Fruit fly (Drosophila melanogaster) whole organism, embryonic: Measurements from ENCODE around the gene CG16852.

Source experiments
- Adf1 ChIP-seq: fragments of 200-800 bp; sonication (Bioruptor generic); IDR thresholded peaks from 2 replicates; pipeline ENCODE4 v1.3.6; 2022; ENCODE audit warnings: missing biosample characterization, missing genetic modification characterization
- Bdp1 ChIP-seq: fragments of 200-800 bp; sonication (Bioruptor generic); optimal IDR thresholded peaks from 3 replicates; lab custom pipeline; 2016; ENCODE audit warnings: missing biosample characterization, missing genetic modification characterization
- Blimp-1 ChIP-seq: fragments of 200-800 bp; sonication (Bioruptor generic); optimal IDR thresholded peaks from 3 replicates; lab custom pipeline; 2018; ENCODE audit warnings: missing biosample characterization, missing genetic modification characterization, mild to moderate bottlenecking, moderate library complexity, missing genetic modification reagents
- CG10979 ChIP-seq: fragments of 200-800 bp; sonication (Bioruptor generic); optimal IDR thresholded peaks from 2 replicates; lab custom pipeline; 2018; ENCODE audit warnings: missing biosample characterization, mild to moderate bottlenecking, missing genetic modification characterization, moderate library complexity
- CG12155 ChIP-seq: fragments of 200-800 bp; sonication (Bioruptor generic); optimal IDR thresholded peaks from 3 replicates; lab custom pipeline; 2016; ENCODE audit warnings: missing biosample characterization, missing genetic modification characterization
- CG1233 ChIP-seq: fragments of 200-800 bp; sonication (Bioruptor generic); optimal IDR thresholded peaks from 4 replicates; lab custom pipeline; 2018; ENCODE audit warnings: missing biosample characterization, mild to moderate bottlenecking, missing genetic modification characterization
- CG12744 ChIP-seq: fragments of 200-800 bp; sonication (Bioruptor generic); optimal IDR thresholded peaks from 2 replicates; lab custom pipeline; 2016; ENCODE audit warnings: missing biosample characterization, missing genetic modification characterization
- CG15011 ChIP-seq: fragments of 200-800 bp; sonication (Bioruptor generic); optimal IDR thresholded peaks from 3 replicates; lab custom pipeline; 2018; ENCODE audit warnings: missing biosample characterization, mild to moderate bottlenecking, missing genetic modification characterization
- CG1602 ChIP-seq: fragments of 200-800 bp; sonication (Bioruptor generic); optimal IDR thresholded peaks from 3 replicates; lab custom pipeline; 2016; ENCODE audit warnings: missing biosample characterization, missing genetic modification characterization
- CG1832 ChIP-seq: fragments of 200-800 bp; sonication (Bioruptor generic); optimal IDR thresholded peaks from 2 replicates; lab custom pipeline; 2017; ENCODE audit warnings: missing biosample characterization, mild to moderate bottlenecking, missing genetic modification characterization, inconsistent platforms
- CG18476 ChIP-seq: fragments of 200-800 bp; sonication (Bioruptor generic); optimal IDR thresholded peaks from 2 replicates; lab custom pipeline; 2016; ENCODE audit warnings: missing biosample characterization, mild to moderate bottlenecking, missing genetic modification characterization
- CG18619 ChIP-seq: fragments of 200-800 bp; sonication (Bioruptor generic); optimal IDR thresholded peaks from 3 replicates; lab custom pipeline; 2017; ENCODE audit warnings: missing biosample characterization, mild to moderate bottlenecking, missing genetic modification characterization
- CG18764 ChIP-seq: fragments of 200-800 bp; sonication (Bioruptor generic); optimal IDR thresholded peaks from 3 replicates; lab custom pipeline; 2016; ENCODE audit warnings: missing biosample characterization, missing genetic modification characterization
- CG3281 ChIP-seq: fragments of 200-800 bp; sonication (Bioruptor generic); optimal IDR thresholded peaks from 3 replicates; lab custom pipeline; 2017; ENCODE audit warnings: missing biosample characterization, mild to moderate bottlenecking, missing genetic modification characterization
- CG3838 ChIP-seq: fragments of 200-800 bp; sonication (Bioruptor generic); optimal IDR thresholded peaks from 3 replicates; lab custom pipeline; 2016; ENCODE audit warnings: missing biosample characterization, missing genetic modification characterization
- CG5245 ChIP-seq: fragments of 200-800 bp; sonication (Bioruptor generic); optimal IDR thresholded peaks from 3 replicates; lab custom pipeline; 2016; ENCODE audit warnings: missing biosample characterization, missing genetic modification characterization
- CG6254 ChIP-seq: fragments of 200-800 bp; sonication (Bioruptor generic); optimal IDR thresholded peaks from 3 replicates; lab custom pipeline; 2017; ENCODE audit warnings: mild to moderate bottlenecking, missing biosample characterization, missing genetic modification reagents, missing genetic modification characterization
- CG6689 ChIP-seq: fragments of 200-800 bp; sonication (Bioruptor generic); IDR thresholded peaks from 2 replicates; pipeline ENCODE4 v1.3.6; 2022; ENCODE audit warnings: missing biosample characterization, missing genetic modification characterization
- CG7271 ChIP-seq: fragments of 200-800 bp; sonication (Bioruptor generic); optimal IDR thresholded peaks from 2 replicates; lab custom pipeline; 2018; ENCODE audit warnings: missing biosample characterization, mild to moderate bottlenecking, missing genetic modification characterization, moderate library complexity
- CG7963 ChIP-seq: fragments of 200-800 bp; sonication (Bioruptor generic); IDR thresholded peaks from 3 replicates; pipeline ENCODE4 v1.3.6; 2022; ENCODE audit warnings: missing biosample characterization, missing genetic modification characterization; ENCODE audit not compliant: partially characterized antibody
- Dbx ChIP-seq: fragments of 200-800 bp; sonication (Bioruptor generic); IDR thresholded peaks from 3 replicates; pipeline ENCODE4 v1.3.6; 2022; ENCODE audit warnings: missing biosample characterization, missing genetic modification characterization
- Doc3 ChIP-seq: fragments of 200-800 bp; sonication (Bioruptor generic); IDR thresholded peaks from 3 replicates; pipeline ENCODE4 v1.3.6; 2022; ENCODE audit warnings: missing biosample characterization, missing genetic modification characterization; ENCODE audit not compliant: partially characterized antibody
- Drgx ChIP-seq: fragments of 200-800 bp; sonication (Bioruptor generic); IDR thresholded peaks from 2 replicates; pipeline ENCODE4 v1.3.6; 2022; ENCODE audit warnings: missing biosample characterization, missing genetic modification characterization
- Fer1 ChIP-seq: fragments of 200-800 bp; sonication (Bioruptor generic); optimal IDR thresholded peaks from 2 replicates; lab custom pipeline; 2017; ENCODE audit warnings: missing biosample characterization, mild to moderate bottlenecking, missing genetic modification characterization
- HLHmδ ChIP-seq: fragments of 200-800 bp; sonication (Bioruptor generic); optimal IDR thresholded peaks from 2 replicates; lab custom pipeline; 2018; ENCODE audit warnings: missing biosample characterization, mild to moderate bottlenecking, missing genetic modification characterization, moderate library complexity
- Hmr ChIP-seq: fragments of 200-800 bp; sonication (Bioruptor generic); optimal IDR thresholded peaks from 3 replicates; lab custom pipeline; 2017; ENCODE audit warnings: mild to moderate bottlenecking, missing biosample characterization, missing genetic modification reagents, missing genetic modification characterization
- Oaz ChIP-seq: fragments of 200-800 bp; sonication (Bioruptor generic); IDR thresholded peaks from 2 replicates; pipeline ENCODE4 v1.3.6; 2022; ENCODE audit warnings: missing biosample characterization, missing genetic modification characterization
- Ptx1 ChIP-seq: fragments of 200-800 bp; sonication (Bioruptor generic); IDR thresholded peaks from 2 replicates; pipeline ENCODE4 v1.3.6; 2022; ENCODE audit warnings: missing biosample characterization, missing genetic modification characterization
- Scr ChIP-seq: fragments of 200-800 bp; sonication (Bioruptor generic); IDR thresholded peaks from 2 replicates; pipeline ENCODE4 v1.3.6; 2022; ENCODE audit warnings: missing biosample characterization, missing genetic modification characterization; ENCODE audit not compliant: partially characterized antibody
- Side ChIP-seq: fragments of 200-800 bp; sonication (Bioruptor generic); optimal IDR thresholded peaks from 2 replicates; lab custom pipeline; 2016; ENCODE audit warnings: missing biosample characterization, missing genetic modification characterization
- Sry-β ChIP-seq: fragments of 200-800 bp; sonication (Bioruptor generic); optimal IDR thresholded peaks from 2 replicates; lab custom pipeline; 2018; ENCODE audit warnings: missing biosample characterization, mild to moderate bottlenecking, missing genetic modification characterization, moderate library complexity
- Usf ChIP-seq: fragments of 200-800 bp; sonication (Bioruptor generic); optimal IDR thresholded peaks from 2 replicates; lab custom pipeline; 2017; ENCODE audit warnings: missing genotype, missing biosample characterization, missing genetic modification characterization
- chif ChIP-seq, 2 experiments: fragments of 200-800 bp; sonication (Bioruptor generic); optimal IDR thresholded peaks; 3 replicates each; lab custom pipeline; 2016; ENCODE audit warnings: missing biosample characterization in 2 of 2, missing genetic modification characterization in 2 of 2
- chinmo ChIP-seq: fragments of 200-800 bp; sonication (Bioruptor generic); IDR thresholded peaks from 4 replicates; pipeline ENCODE4 v1.3.6; 2022; ENCODE audit warnings: missing biosample characterization, missing genetic modification characterization; ENCODE audit not compliant: partially characterized antibody
- fd96Cb ChIP-seq: fragments of 200-800 bp; sonication (Bioruptor generic); optimal IDR thresholded peaks from 2 replicates; lab custom pipeline; 2018; ENCODE audit warnings: missing biosample characterization, mild to moderate bottlenecking, missing genetic modification characterization, moderate library complexity
- gem ChIP-seq: fragments of 200-800 bp; sonication (Bioruptor generic); optimal IDR thresholded peaks from 2 replicates; lab custom pipeline; 2019; ENCODE audit warnings: missing biosample characterization, mild to moderate bottlenecking, missing genetic modification characterization, moderate library complexity
- jigr1 ChIP-seq: fragments of 200-800 bp; sonication (Bioruptor generic); IDR thresholded peaks from 3 replicates; pipeline ENCODE4 v1.3.6; 2022; ENCODE audit warnings: missing biosample characterization, missing genetic modification characterization
- lola ChIP-seq, 3 experiments: fragments of >200 bp in 2 of 3; fragments of 200-800 bp in 1 of 3; sonication (Bioruptor generic) in 1 of 3; optimal IDR thresholded peaks; 2 replicates each; lab custom pipeline; 2017 to 2019; ENCODE audit warnings: missing biosample characterization in 3 of 3, missing genetic modification characterization in 3 of 3, mild to moderate bottlenecking in 1 of 3, moderate library complexity in 1 of 3
- nau ChIP-seq: fragments of 200-800 bp; sonication (Bioruptor generic); optimal IDR thresholded peaks from 3 replicates; lab custom pipeline; 2017; ENCODE audit warnings: missing biosample characterization, mild to moderate bottlenecking, missing genetic modification characterization, missing genetic modification reagents
- nerfin-1 ChIP-seq: fragments of 200-800 bp; sonication (Bioruptor generic); optimal IDR thresholded peaks from 3 replicates; lab custom pipeline; 2019; ENCODE audit warnings: missing biosample characterization, mild to moderate bottlenecking, missing genetic modification characterization, moderate library complexity
- p53 ChIP-seq: fragments of 200-800 bp; sonication (Bioruptor generic); optimal IDR thresholded peaks from 2 replicates; lab custom pipeline; 2016; ENCODE audit warnings: missing biosample characterization, missing genetic modification characterization
- peb ChIP-seq: fragments of 200-800 bp; sonication (Bioruptor generic); IDR thresholded peaks from 2 replicates; pipeline ENCODE4 v1.3.6; 2022; ENCODE audit warnings: missing biosample characterization, missing genetic modification characterization
- sima ChIP-seq: fragments of 200-800 bp; sonication (Bioruptor generic); optimal IDR thresholded peaks from 2 replicates; lab custom pipeline; 2016; ENCODE audit warnings: missing biosample characterization, missing genetic modification characterization
- ssp ChIP-seq: fragments of 200-800 bp; sonication (Bioruptor generic); IDR thresholded peaks from 2 replicates; pipeline ENCODE4 v1.3.6; 2022; ENCODE audit warnings: missing biosample characterization, missing genetic modification characterization
- tin ChIP-seq: fragments of 200-800 bp; sonication (Bioruptor generic); optimal IDR thresholded peaks from 3 replicates; lab custom pipeline; 2016; ENCODE audit warnings: missing biosample characterization, missing genetic modification characterization
- vnd ChIP-seq: fragments of 200-800 bp; sonication (Bioruptor generic); IDR thresholded peaks from 3 replicates; pipeline ENCODE4 v1.3.6; 2022; ENCODE audit warnings: missing biosample characterization, missing genetic modification characterization; ENCODE audit not compliant: partially characterized antibody
- z ChIP-seq: fragments of 200-800 bp; sonication (Bioruptor generic); IDR thresholded peaks from 3 replicates; pipeline ENCODE4 v1.3.6; 2022; ENCODE audit warnings: missing biosample characterization, missing genetic modification characterization

Gene CG16852

DNA sequence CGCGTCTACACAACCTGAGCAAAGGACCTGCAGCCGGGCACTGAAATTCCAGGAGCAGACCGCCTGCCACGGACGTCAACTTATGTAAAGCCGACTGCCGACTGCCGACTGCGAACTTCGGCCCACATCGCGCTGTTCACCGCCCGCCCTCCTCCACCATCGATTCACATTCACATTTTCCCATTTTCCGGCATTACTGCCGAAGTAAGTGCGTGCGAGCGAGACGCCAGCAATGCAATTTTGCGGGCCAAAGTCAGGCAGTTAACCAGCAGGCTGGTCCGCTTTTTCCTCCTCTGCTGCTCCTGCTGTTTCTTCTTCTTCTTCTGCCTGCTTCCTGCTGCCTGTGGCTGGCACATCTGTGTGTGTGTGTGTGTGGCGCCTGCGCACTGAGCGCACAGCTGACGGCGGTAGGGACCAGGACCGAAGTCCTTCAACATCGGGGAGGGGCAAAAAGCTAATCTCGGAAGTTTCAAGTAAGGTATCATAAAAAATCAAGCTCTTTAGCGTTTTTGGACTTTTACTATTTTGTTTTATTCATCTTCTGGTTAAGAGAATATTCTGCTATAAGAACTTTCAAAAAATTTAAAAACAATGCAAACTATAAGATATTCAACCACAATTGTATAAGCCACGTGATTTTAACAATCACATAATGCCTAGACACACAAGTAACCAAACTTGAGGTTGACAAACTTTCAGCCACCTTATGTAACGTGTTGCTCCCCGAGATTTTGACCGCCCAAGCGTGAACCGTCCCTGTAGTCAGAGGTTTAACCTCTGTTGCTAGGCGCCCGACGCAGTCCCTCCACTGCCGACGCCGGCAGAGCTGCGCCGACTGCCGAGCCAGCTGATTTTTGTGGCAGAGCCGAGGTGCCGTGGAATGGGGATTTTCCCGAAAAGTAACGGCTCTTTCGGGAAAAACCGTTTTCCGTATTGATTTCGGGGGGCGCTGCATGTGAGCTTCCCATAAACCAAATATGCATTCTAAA lies 7.5 kb downstream of the CG16852 start (continued):
- TF ChIP-seq CG6254 = no peak
- no peak for TF ChIP-seq Doc3 (GFP tag; lab: Robert Waterston, UW)
- peak; percentile 32 for TF ChIP-seq CG15011 (GFP tag; lab: Kevin White, UChicago)
- TF ChIP-seq gem = peak; percentile 70
- TF ChIP-seq ssp (GFP tag; lab: Robert Waterston, UW) = no peak
- TF ChIP-seq HLHmδ (GFP tag; lab: Kevin White, UChicago) = no peak
- TF ChIP-seq Usf = peak; percentile 46
- 0 out of 2 replicates have a peak, but pooled peaks have one; percentile 12 for TF ChIP-seq Drgx (GFP tag; lab: Robert Waterston, UW)
- peak; percentile 51 for TF ChIP-seq CG3281
- TF ChIP-seq p53 (GFP tag; lab: Kevin White, UChicago) = no peak
- TF ChIP-seq jigr1 (GFP tag; lab: Robert Waterston, UW) = no peak
- TF ChIP-seq Fer1 (GFP tag; lab: Kevin White, UChicago) = peak; percentile 11
- peak; percentile 81 for TF ChIP-seq Adf1 (GFP tag; lab: Robert Waterston, UW)
- TF ChIP-seq nau = peak; percentile 34
- peak; percentile 65 for TF ChIP-seq CG10979 (tag; lab: Kevin White, UChicago)
- TF ChIP-seq Scr (GFP tag; lab: Robert Waterston, UW) = no peak
- peak; percentile 49 for TF ChIP-seq Side (GFP tag; lab: Kevin White, UChicago)
- no peak for TF ChIP-seq Sry-β (GFP tag; lab: Kevin White, UChicago)
- TF ChIP-seq CG1832 (GFP tag; lab: Kevin White, UChicago) = peak; percentile 51
- peak; percentile 1 for TF ChIP-seq CG5245 (GFP tag; lab: Kevin White, UChicago)
- TF ChIP-seq chif (GFP tag; optimal IDR thresholded peaks at IDR 0.05; lab: Kevin White, UChicago) = peak; percentile 3 to 67
- TF ChIP-seq chinmo (GFP tag; lab: Robert Waterston, UW) = peak; percentile 59; the same call in 1 of the 4 replicates
- no peak for TF ChIP-seq Blimp-1 (GFP tag; lab: Kevin White, UChicago)
- TF ChIP-seq CG1233 = peak; percentile 52
- peak in 1 of 3 experiments; percentile 66 for TF ChIP-seq lola (GFP tag; optimal IDR thresholded peaks at IDR 0.05; lab: Kevin White, UChicago)
- TF ChIP-seq CG7271 (tag; lab: Kevin White, UChicago) = no peak
- TF ChIP-seq CG3838 (GFP tag; lab: Kevin White, UChicago) = no peak
- no peak for TF ChIP-seq Oaz
- TF ChIP-seq vnd = no peak
- peak; percentile 38 for TF ChIP-seq CG1602
- peak; percentile 32 for TF ChIP-seq CG18476
- peak; percentile 66 for TF ChIP-seq Dbx (GFP tag; lab: Robert Waterston, UW)
- no peak for TF ChIP-seq z (GFP tag; lab: Robert Waterston, UW)
- TF ChIP-seq peb (GFP tag; lab: Robert Waterston, UW) = no peak
- peak; percentile 50 for TF ChIP-seq nerfin-1 (tag; lab: Kevin White, UChicago)
- TF ChIP-seq CG18619 (GFP tag; lab: Kevin White, UChicago) = peak; percentile 30
- TF ChIP-seq Hmr = peak; percentile 58
- TF ChIP-seq CG12155 (GFP tag; lab: Kevin White, UChicago) = peak; percentile 26
- TF ChIP-seq fd96Cb = peak; percentile 34
- TF ChIP-seq Ptx1 = peak; percentile 28
- no peak for TF ChIP-seq Bdp1 (GFP tag; lab: Kevin White, UChicago)
- TF ChIP-seq tin = peak; percentile 51
- no peak for TF ChIP-seq CG18764
- TF ChIP-seq CG12744 (GFP tag; lab: Kevin White, UChicago) = no peak
- peak; percentile 11 for TF ChIP-seq sima
- TF ChIP-seq CG7963 (GFP tag; lab: Robert Waterston, UW) = 0 out of 3 replicates have a peak, but pooled peaks have one; percentile 27
- TF ChIP-seq CG6689 (GFP tag; lab: Robert Waterston, UW) = peak; percentile 34; the same call in 1 of the 2 replicates
